1 fruit fly cellular context compared by ENCODE assay signal in genomic region chrX:2989332-2989731, dm6.
A peak's percentile ranks its signal among the peaks of the same experiment; 100 is the strongest.
TF ChIP-seq lines count a peak whose summit lies in the region.

No protein-coding gene starts in this region.

TF ChIP-seq in whole organism, embryonic, 481 proteins besides CTCF, POLR2A, EP300 and RAD21 (continued from another document):
- TF ChIP-seq HLH3B (GFP tag; IDR thresholded peaks at IDR 0.05; lab: Robert Waterston, UW) (no peak), shn (GFP tag; optimal IDR thresholded peaks at IDR 0.05; lab: Kevin White, UChicago) (no peak), NC2α (GFP tag; optimal IDR thresholded peaks at IDR 0.05; lab: Kevin White, UChicago) (no peak), dmrt99B (tag; optimal IDR thresholded peaks at IDR 0.05; lab: Kevin White, UChicago) (no peak), toy (GFP tag; IDR thresholded peaks at IDR 0.05; lab: Robert Waterston, UW) (no peak), zfh1 (GFP tag; IDR thresholded peaks at IDR 0.05; lab: Robert Waterston, UW) (no peak), Chrac-16 (GFP tag; optimal IDR thresholded peaks at IDR 0.05; lab: Kevin White, UChicago) (no peak), CG16779 (GFP tag; IDR thresholded peaks at IDR 0.05; lab: Robert Waterston, UW) (no peak), Dad (GFP tag; optimal IDR thresholded peaks at IDR 0.05; lab: Kevin White, UChicago) (no peak), ken (GFP tag; IDR thresholded peaks at IDR 0.05; lab: Robert Waterston, UW) (no peak), CG2199 (GFP tag; IDR thresholded peaks at IDR 0.05; lab: Robert Waterston, UW) (no peak), D19A (tag; optimal IDR thresholded peaks at IDR 0.05; lab: Kevin White, UChicago) (no peak), CG14965 (GFP tag; optimal IDR thresholded peaks at IDR 0.05; lab: Kevin White, UChicago; ENCODE audit: borderline replicate concordance) (no peak), CG30020 (tag; optimal IDR thresholded peaks at IDR 0.05; lab: Kevin White, UChicago) (no peak), CG31388 (GFP tag; optimal IDR thresholded peaks at IDR 0.05; lab: Kevin White, UChicago) (no peak), bcd (GFP tag; optimal IDR thresholded peaks at IDR 0.05; lab: Kevin White, UChicago) (no peak), CG7745 (tag; optimal IDR thresholded peaks at IDR 0.05; lab: Kevin White, UChicago) (no peak), CG15479 (GFP tag; optimal IDR thresholded peaks at IDR 0.05; lab: Kevin White, UChicago) (no peak), ATbp (GFP tag; optimal IDR thresholded peaks at IDR 0.05; lab: Kevin White, UChicago) (peak; percentile 0), CG3407 (GFP tag; optimal IDR thresholded peaks at IDR 0.05; lab: Kevin White, UChicago) (no peak), sens (GFP tag; lab: Kevin White, UChicago) (peak; percentile 72), cato (GFP tag; optimal IDR thresholded peaks at IDR 0.05; lab: Kevin White, UChicago; ENCODE audit: borderline replicate concordance) (no peak), B-H1 (GFP tag; IDR thresholded peaks at IDR 0.05; lab: Robert Waterston, UW) (no peak), Tbp (GFP tag; optimal IDR thresholded peaks at IDR 0.05; lab: Kevin White, UChicago) (no peak), nmo (GFP tag; optimal IDR thresholded peaks at IDR 0.05; lab: Kevin White, UChicago) (no peak), MTF-1 (GFP tag; optimal IDR thresholded peaks at IDR 0.05; lab: Kevin White, UChicago; ENCODE audit: borderline replicate concordance) (no peak), CG10209 (GFP tag; optimal IDR thresholded peaks at IDR 0.05; lab: Kevin White, UChicago) (no peak), Bdp1 (GFP tag; optimal IDR thresholded peaks at IDR 0.05; lab: Kevin White, UChicago) (no peak), NfI (GFP tag; optimal IDR thresholded peaks at IDR 0.05; lab: Kevin White, UChicago) (no peak)
